Fruit fly (Drosophila melanogaster) whole organism, embryonic: ENCODE results near the gene dmrt11E.

Experiments
- Abd-B ChIP-seq: fragments of 200-800 bp; sonication (Bioruptor generic); optimal IDR thresholded peaks from 2 replicates; lab custom pipeline; 2018; ENCODE audit warnings: missing biosample characterization, mild to moderate bottlenecking, missing genetic modification characterization, moderate library complexity
- Bdp1 ChIP-seq: fragments of 200-800 bp; sonication (Bioruptor generic); optimal IDR thresholded peaks from 3 replicates; lab custom pipeline; 2016; ENCODE audit warnings: missing biosample characterization, missing genetic modification characterization
- Blimp-1 ChIP-seq: fragments of 200-800 bp; sonication (Bioruptor generic); optimal IDR thresholded peaks from 3 replicates; lab custom pipeline; 2018; ENCODE audit warnings: missing biosample characterization, missing genetic modification characterization, mild to moderate bottlenecking, moderate library complexity, missing genetic modification reagents
- CG10147 ChIP-seq: fragments of 200-800 bp; sonication (Bioruptor generic); optimal IDR thresholded peaks from 2 replicates; lab custom pipeline; 2019; ENCODE audit warnings: missing biosample characterization, mild to moderate bottlenecking, missing genetic modification characterization, moderate library complexity
- CG10543 ChIP-seq: fragments of 200-800 bp; sonication (Bioruptor generic); optimal IDR thresholded peaks from 3 replicates; lab custom pipeline; 2017; ENCODE audit warnings: missing biosample characterization, mild to moderate bottlenecking, missing genetic modification characterization, moderate library complexity
- CG10959 ChIP-seq: fragments of 200-800 bp; sonication (Bioruptor generic); IDR thresholded peaks from 2 replicates; pipeline ENCODE4 v1.3.6; 2022; ENCODE audit warnings: missing biosample characterization, missing genetic modification characterization
- CG12219 ChIP-seq: fragments of 200-800 bp; sonication (Bioruptor generic); optimal IDR thresholded peaks from 3 replicates; lab custom pipeline; 2018; ENCODE audit warnings: missing biosample characterization, mild to moderate bottlenecking, missing genetic modification characterization
- CG13624 ChIP-seq: fragments of 200-800 bp; sonication (Bioruptor generic); optimal IDR thresholded peaks from 2 replicates; lab custom pipeline; 2016; ENCODE audit warnings: missing biosample characterization, missing genetic modification characterization
- CG15073 ChIP-seq: fragments of 200-800 bp; sonication (Bioruptor generic); optimal IDR thresholded peaks from 2 replicates; lab custom pipeline; 2016; ENCODE audit warnings: missing biosample characterization, missing genetic modification characterization
- CG16779 ChIP-seq: fragments of 200-800 bp; sonication (Bioruptor generic); IDR thresholded peaks from 2 replicates; pipeline ENCODE4 v1.3.6; 2022; ENCODE audit warnings: missing biosample characterization, missing genetic modification characterization
- CG17385 ChIP-seq: fragments of 200-800 bp; sonication (Bioruptor generic); optimal IDR thresholded peaks from 3 replicates; lab custom pipeline; 2018; ENCODE audit warnings: missing biosample characterization, mild to moderate bottlenecking, missing genetic modification characterization
- CG18476 ChIP-seq: fragments of 200-800 bp; sonication (Bioruptor generic); optimal IDR thresholded peaks from 2 replicates; lab custom pipeline; 2016; ENCODE audit warnings: missing biosample characterization, mild to moderate bottlenecking, missing genetic modification characterization
- CG3163 ChIP-seq: fragments of 200-800 bp; sonication (Bioruptor generic); optimal IDR thresholded peaks from 3 replicates; lab custom pipeline; 2016; ENCODE audit warnings: missing biosample characterization, missing genetic modification characterization
- CG33213 ChIP-seq: fragments of 200-800 bp; sonication (Bioruptor generic); optimal IDR thresholded peaks from 3 replicates; lab custom pipeline; 2016; ENCODE audit warnings: missing biosample characterization, missing genetic modification characterization
- CG3847 ChIP-seq: fragments of 200-800 bp; sonication (Bioruptor generic); IDR thresholded peaks from 2 replicates; pipeline ENCODE4 v1.3.6; 2022; ENCODE audit warnings: missing biosample characterization, missing genetic modification characterization
- CG6272 ChIP-seq: fragments of 200-800 bp; sonication (Bioruptor generic); IDR thresholded peaks from 2 replicates; pipeline ENCODE4 v1.3.6; 2022; ENCODE audit warnings: missing biosample characterization, missing genetic modification characterization
- CG6813 ChIP-seq: fragments of 200-800 bp; sonication (Bioruptor generic); optimal IDR thresholded peaks from 2 replicates; lab custom pipeline; 2017; ENCODE audit warnings: missing biosample characterization, missing genetic modification characterization, mild to moderate bottlenecking, moderate library complexity, missing genetic modification reagents
- CG7357 ChIP-seq: fragments of 200-800 bp; sonication (Bioruptor generic); IDR thresholded peaks from 3 replicates; pipeline ENCODE4 v1.3.6; 2022; ENCODE audit warnings: missing biosample characterization, missing genetic modification characterization
- CTCF ChIP-seq: fragments of 200-800 bp; sonication (Bioruptor generic); optimal IDR thresholded peaks from 2 replicates; lab custom pipeline; 2017; ENCODE audit warnings: missing biosample characterization, mild to moderate bottlenecking, missing genetic modification characterization, moderate library complexity
- CoRest ChIP-seq: fragments of 200-800 bp; sonication (Bioruptor generic); optimal IDR thresholded peaks from 3 replicates; lab custom pipeline; 2018; ENCODE audit warnings: missing biosample characterization, mild to moderate bottlenecking, missing genetic modification characterization, moderate library complexity
- Dll ChIP-seq: fragments of 200-800 bp; sonication (Bioruptor generic); IDR thresholded peaks from 4 replicates; pipeline ENCODE4 v1.3.6; 2022; ENCODE audit warnings: missing biosample characterization, missing genetic modification characterization; ENCODE audit not compliant: partially characterized antibody
- Elba2 ChIP-seq: fragments of 200-800 bp; sonication (Bioruptor generic); optimal IDR thresholded peaks from 3 replicates; lab custom pipeline; 2016; ENCODE audit warnings: missing biosample characterization, missing genetic modification characterization
- Gug ChIP-seq: fragments of 200-800 bp; sonication (Bioruptor generic); IDR thresholded peaks from 4 replicates; pipeline ENCODE4 v1.3.6; 2022; ENCODE audit warnings: missing biosample characterization, missing genetic modification characterization
- HLH4C ChIP-seq: fragments of 200-800 bp; sonication (Bioruptor generic); IDR thresholded peaks from 3 replicates; pipeline ENCODE4 v1.3.6; 2022; ENCODE audit warnings: missing biosample characterization, missing genetic modification characterization; ENCODE audit not compliant: partially characterized antibody
- HLHmδ ChIP-seq: fragments of 200-800 bp; sonication (Bioruptor generic); optimal IDR thresholded peaks from 2 replicates; lab custom pipeline; 2018; ENCODE audit warnings: missing biosample characterization, mild to moderate bottlenecking, missing genetic modification characterization, moderate library complexity
- Hand ChIP-seq: fragments of 200-800 bp; sonication (Bioruptor generic); optimal IDR thresholded peaks from 2 replicates; lab custom pipeline; 2017; ENCODE audit warnings: mild to moderate bottlenecking, missing biosample characterization, missing genetic modification reagents, missing genetic modification characterization
- HmgD ChIP-seq: fragments of 200-800 bp; sonication (Bioruptor generic); optimal IDR thresholded peaks from 3 replicates; lab custom pipeline; 2016; ENCODE audit warnings: missing biosample characterization, missing genetic modification characterization
- Hmr ChIP-seq: fragments of 200-800 bp; sonication (Bioruptor generic); optimal IDR thresholded peaks from 3 replicates; lab custom pipeline; 2017; ENCODE audit warnings: mild to moderate bottlenecking, missing biosample characterization, missing genetic modification reagents, missing genetic modification characterization
- Hmx ChIP-seq: fragments of 200-800 bp; sonication (Bioruptor generic); optimal IDR thresholded peaks from 2 replicates; lab custom pipeline; 2016; ENCODE audit warnings: missing biosample characterization, missing genetic modification characterization
- Mes4 ChIP-seq: fragments of 200-800 bp; sonication (Bioruptor generic); optimal IDR thresholded peaks from 2 replicates; lab custom pipeline; 2016; ENCODE audit warnings: missing biosample characterization, missing genetic modification characterization
- Nf-YB ChIP-seq: fragments of 200-800 bp; sonication (Bioruptor generic); optimal IDR thresholded peaks from 3 replicates; lab custom pipeline; 2019; ENCODE audit warnings: missing biosample characterization, mild to moderate bottlenecking, missing genetic modification characterization, moderate library complexity
- Nf-YC ChIP-seq: fragments of 200-800 bp; optimal IDR thresholded peaks from 3 replicates; lab custom pipeline; 2019; ENCODE audit warnings: missing biosample characterization, mild to moderate bottlenecking, missing genetic modification characterization, moderate library complexity
- Poxn ChIP-seq: fragments of 200-800 bp; sonication (Bioruptor generic); IDR thresholded peaks from 2 replicates; pipeline ENCODE4 v1.3.6; 2022; ENCODE audit warnings: missing biosample characterization, missing genetic modification characterization
- Side ChIP-seq: fragments of 200-800 bp; sonication (Bioruptor generic); optimal IDR thresholded peaks from 2 replicates; lab custom pipeline; 2016; ENCODE audit warnings: missing biosample characterization, missing genetic modification characterization
- Six4 ChIP-seq: fragments of 200-800 bp; sonication (Bioruptor generic); optimal IDR thresholded peaks from 2 replicates; lab custom pipeline; 2016; ENCODE audit warnings: missing biosample characterization, missing genetic modification characterization
- Trl ChIP-seq, 3 experiments: fragments of >200 bp in 2 of 3; fragments of 200-800 bp in 1 of 3; sonication (Bioruptor generic) in 1 of 3; optimal IDR thresholded peaks; 2 replicates in 1 of 3; 3 replicates in 2 of 3; lab custom pipeline; 2016 to 2017; ENCODE audit warnings: missing biosample characterization in 1 of 3, missing genetic modification characterization in 1 of 3
- bab2 ChIP-seq: fragments of 200-800 bp; sonication (Bioruptor generic); optimal IDR thresholded peaks from 2 replicates; lab custom pipeline; 2016; ENCODE audit warnings: missing biosample characterization, missing genetic modification characterization
- chif ChIP-seq, 2 experiments: fragments of 200-800 bp; sonication (Bioruptor generic); optimal IDR thresholded peaks; 3 replicates each; lab custom pipeline; 2016; ENCODE audit warnings: missing biosample characterization in 2 of 2, missing genetic modification characterization in 2 of 2
- crp ChIP-seq, 2 experiments: fragments of 200-800 bp; sonication (Bioruptor generic); optimal IDR thresholded peaks; 2 replicates in 1 of 2; 3 replicates in 1 of 2; lab custom pipeline; 2017; ENCODE audit warnings: missing biosample characterization in 2 of 2, missing genetic modification characterization in 2 of 2, mild to moderate bottlenecking in 1 of 2, moderate library complexity in 1 of 2
- dan ChIP-seq: fragments of 200-800 bp; sonication (Bioruptor generic); IDR thresholded peaks from 2 replicates; pipeline ENCODE4 v1.3.6; 2022; ENCODE audit warnings: missing biosample characterization, missing genetic modification characterization
- ftz-f1 ChIP-seq: fragments of 200-800 bp; sonication (Bioruptor generic); optimal IDR thresholded peaks from 2 replicates; lab custom pipeline; 2016; ENCODE audit warnings: missing biosample characterization, missing genetic modification characterization
- grau ChIP-seq: fragments of 200-800 bp; optimal IDR thresholded peaks from 3 replicates; lab custom pipeline; 2019; ENCODE audit warnings: missing biosample characterization, mild to moderate bottlenecking, missing genetic modification characterization, moderate library complexity
- lov ChIP-seq, 2 experiments: fragments of 200-800 bp in 1 of 2; fragments of >200 bp in 1 of 2; sonication (Bioruptor generic) in 1 of 2; IDR thresholded peaks in 1 of 2; optimal IDR thresholded peaks in 1 of 2; 2 replicates in 1 of 2; 3 replicates in 1 of 2; pipeline versions ENCODE4 v1.3.6 to Lab custom; 2017 to 2022; ENCODE audit warnings: missing biosample characterization in 1 of 2, missing genetic modification characterization in 1 of 2
- nau ChIP-seq: fragments of 200-800 bp; sonication (Bioruptor generic); optimal IDR thresholded peaks from 3 replicates; lab custom pipeline; 2017; ENCODE audit warnings: missing biosample characterization, mild to moderate bottlenecking, missing genetic modification characterization, missing genetic modification reagents
- odd ChIP-seq: fragments of 200-800 bp; sonication (Bioruptor generic); optimal IDR thresholded peaks from 2 replicates; lab custom pipeline; 2017; ENCODE audit warnings: missing biosample characterization, mild to moderate bottlenecking, missing genetic modification characterization
- schlank ChIP-seq: fragments of 200-800 bp; sonication (Bioruptor generic); optimal IDR thresholded peaks from 2 replicates; lab custom pipeline; 2018; ENCODE audit warnings: missing biosample characterization, mild to moderate bottlenecking, missing genetic modification characterization
- sim ChIP-seq: fragments of 200-800 bp; sonication (Bioruptor generic); IDR thresholded peaks from 2 replicates; pipeline ENCODE4 v1.3.6; 2022; ENCODE audit warnings: missing biosample characterization, missing genetic modification characterization
- slbo ChIP-seq: fragments of 200-800 bp; sonication (Bioruptor generic); IDR thresholded peaks from 2 replicates; pipeline ENCODE4 v1.3.6; 2022; ENCODE audit warnings: missing biosample characterization, missing genetic modification characterization
- sob ChIP-seq: fragments of 200-800 bp; sonication (Bioruptor generic); IDR thresholded peaks from 2 replicates; pipeline ENCODE4 v1.3.6; 2022; ENCODE audit warnings: missing biosample characterization, missing genetic modification characterization
- toy ChIP-seq: fragments of 200-800 bp; sonication (Bioruptor generic); IDR thresholded peaks from 2 replicates; pipeline ENCODE4 v1.3.6; 2022; ENCODE audit warnings: missing biosample characterization, missing genetic modification characterization
- trem ChIP-seq: fragments of 200-800 bp; optimal IDR thresholded peaks from 3 replicates; lab custom pipeline; 2019; ENCODE audit warnings: missing biosample characterization, mild to moderate bottlenecking, missing genetic modification characterization, moderate library complexity

The dmrt11E gene

dm6 chrX:13332702-13333243, 35.2 kb upstream of the dmrt11E start (continued):
- TF ChIP-seq nau (GFP tag; lab: Kevin White, UChicago) = no peak
- no peak for TF ChIP-seq sim
- no peak for TF ChIP-seq ftz-f1 (GFP tag; lab: Kevin White, UChicago)
- TF ChIP-seq Trl (optimal IDR thresholded peaks at IDR 0.05; lab: Kevin White, UChicago) = no peak
- peak; percentile 5 for TF ChIP-seq Trl (GFP tag; optimal IDR thresholded peaks at IDR 0.05; lab: Kevin White, UChicago)
- no peak for TF ChIP-seq Blimp-1 (GFP tag; lab: Kevin White, UChicago)
- TF ChIP-seq CG17385 (GFP tag; lab: Kevin White, UChicago) = peak; percentile 2
- TF ChIP-seq Six4 (GFP tag; lab: Kevin White, UChicago) = no peak
- TF ChIP-seq Mes4 (GFP tag; lab: Kevin White, UChicago) = no peak
- TF ChIP-seq CG16779 (GFP tag; lab: Robert Waterston, UW) = no peak
- TF ChIP-seq bab2 = peak; percentile 45
- TF ChIP-seq Nf-YC (tag; lab: Kevin White, UChicago) = no peak
- peak; percentile 13 for TF ChIP-seq Hmr (GFP tag; lab: Kevin White, UChicago)
- no peak for TF ChIP-seq toy (GFP tag; lab: Robert Waterston, UW)
- TF ChIP-seq chif (GFP tag; optimal IDR thresholded peaks at IDR 0.05; lab: Kevin White, UChicago) = no peak
- TF ChIP-seq CG13624 (GFP tag; lab: Kevin White, UChicago) = peak; percentile 58
- no peak for TF ChIP-seq HmgD (GFP tag; lab: Kevin White, UChicago)
- TF ChIP-seq Bdp1 (GFP tag; lab: Kevin White, UChicago) = no peak
- TF ChIP-seq CG10543 = peak; percentile 70
- TF ChIP-seq sob (GFP tag; lab: Robert Waterston, UW) = no peak
- no peak for TF ChIP-seq HLH4C (GFP tag; lab: Robert Waterston, UW)
- no peak for TF ChIP-seq CG10959
- TF ChIP-seq CG7357 = no peak
- no peak for TF ChIP-seq Dll (GFP tag; lab: Robert Waterston, UW)
- TF ChIP-seq CG12219 (GFP tag; lab: Kevin White, UChicago) = no peak
- TF ChIP-seq crp (GFP tag; optimal IDR thresholded peaks at IDR 0.05; lab: Kevin White, UChicago) = no peak
- no peak for TF ChIP-seq lov (optimal IDR thresholded peaks at IDR 0.05; lab: Kevin White, UChicago)
- TF ChIP-seq lov (GFP tag; IDR thresholded peaks at IDR 0.05; lab: Robert Waterston, UW) = no peak
- TF ChIP-seq trem (tag; lab: Kevin White, UChicago) = no peak
- peak; percentile 46 for TF ChIP-seq grau (tag; lab: Kevin White, UChicago)
- no peak for TF ChIP-seq dan (GFP tag; lab: Robert Waterston, UW)
- no peak for TF ChIP-seq Hand (GFP tag; lab: Kevin White, UChicago)
- TF ChIP-seq CG6272 (GFP tag; lab: Robert Waterston, UW) = no peak
- no peak for TF ChIP-seq CTCF (GFP tag; lab: Kevin White, UChicago)
- peak; percentile 36; the same call in 1 of the 2 replicates for TF ChIP-seq slbo (GFP tag; lab: Robert Waterston, UW)
- no peak for TF ChIP-seq CG6813 (GFP tag; lab: Kevin White, UChicago)
- no peak for TF ChIP-seq schlank (tag; lab: Kevin White, UChicago)
- no peak for TF ChIP-seq Hmx (GFP tag; lab: Kevin White, UChicago)
- no peak for TF ChIP-seq CG15073 (GFP tag; lab: Kevin White, UChicago)
- peak; percentile 8 for TF ChIP-seq CG3163 (GFP tag; lab: Kevin White, UChicago)
- TF ChIP-seq CG33213 (GFP tag; lab: Kevin White, UChicago) = no peak
- no peak for TF ChIP-seq CG18476 (GFP tag; lab: Kevin White, UChicago)
- peak; percentile 37 for TF ChIP-seq Side (GFP tag; lab: Kevin White, UChicago)
- TF ChIP-seq Nf-YB (GFP tag; lab: Kevin White, UChicago) = no peak
- no peak for TF ChIP-seq HLHmδ
- TF ChIP-seq CG10147 (GFP tag; lab: Kevin White, UChicago) = peak; percentile 16
- no peak for TF ChIP-seq Poxn (GFP tag; lab: Robert Waterston, UW)
- no peak for TF ChIP-seq CG3847 (GFP tag; lab: Robert Waterston, UW)
- TF ChIP-seq Abd-B = no peak
- no peak for TF ChIP-seq Elba2 (GFP tag; lab: Kevin White, UChicago)
- TF ChIP-seq odd (GFP tag; lab: Kevin White, UChicago) = no peak
- TF ChIP-seq CoRest (tag; lab: Kevin White, UChicago) = peak; percentile 28
- TF ChIP-seq Gug (GFP tag; lab: Robert Waterston, UW) = no peak
